Fruit fly (Drosophila melanogaster) whole organism, embryonic: ENCODE results near the gene CG13928.

ENCODE experiments used
- CG10462 ChIP-seq: fragments of 200-800 bp; sonication (Bioruptor generic); optimal IDR thresholded peaks from 2 replicates; lab custom pipeline; 2016; ENCODE audit warnings: missing biosample characterization, missing genetic modification characterization
- CG10565 ChIP-seq: fragments of 200-800 bp; sonication (Bioruptor generic); optimal IDR thresholded peaks from 3 replicates; lab custom pipeline; 2016; ENCODE audit warnings: missing biosample characterization, mild to moderate bottlenecking, missing genetic modification characterization
- CG12391 ChIP-seq: fragments of 200-800 bp; sonication (Bioruptor generic); optimal IDR thresholded peaks from 3 replicates; lab custom pipeline; 2018; ENCODE audit warnings: missing biosample characterization, mild to moderate bottlenecking, missing genetic modification characterization, moderate library complexity
- CG16863 ChIP-seq: fragments of 200-800 bp; sonication (Bioruptor generic); optimal IDR thresholded peaks from 3 replicates; lab custom pipeline; 2016; ENCODE audit warnings: missing biosample characterization, missing genetic modification characterization
- CG18476 ChIP-seq: fragments of 200-800 bp; sonication (Bioruptor generic); optimal IDR thresholded peaks from 2 replicates; lab custom pipeline; 2016; ENCODE audit warnings: missing biosample characterization, mild to moderate bottlenecking, missing genetic modification characterization
- CG18764 ChIP-seq: fragments of 200-800 bp; sonication (Bioruptor generic); optimal IDR thresholded peaks from 3 replicates; lab custom pipeline; 2016; ENCODE audit warnings: missing biosample characterization, missing genetic modification characterization
- CG32767 ChIP-seq: fragments of 200-800 bp; sonication (Bioruptor generic); IDR thresholded peaks from 2 replicates; pipeline ENCODE4 v1.3.6; 2022; ENCODE audit warnings: missing biosample characterization, missing genetic modification characterization
- CG33213 ChIP-seq: fragments of 200-800 bp; sonication (Bioruptor generic); optimal IDR thresholded peaks from 3 replicates; lab custom pipeline; 2016; ENCODE audit warnings: missing biosample characterization, missing genetic modification characterization
- CG43689 ChIP-seq: fragments of 200-800 bp; sonication (Bioruptor generic); IDR thresholded peaks from 2 replicates; pipeline ENCODE4 v1.3.6; 2022; ENCODE audit warnings: missing biosample characterization, missing genetic modification characterization
- CG4707 ChIP-seq: fragments of 200-800 bp; sonication (Bioruptor generic); optimal IDR thresholded peaks from 2 replicates; lab custom pipeline; 2018; ENCODE audit warnings: missing biosample characterization, mild to moderate bottlenecking, missing genetic modification characterization, moderate library complexity
- CG8089 ChIP-seq: fragments of 200-800 bp; sonication (Bioruptor generic); optimal IDR thresholded peaks from 3 replicates; lab custom pipeline; 2016; ENCODE audit warnings: missing biosample characterization, missing genetic modification characterization
- CG8290 ChIP-seq, 3 experiments: fragments of 200-800 bp; sonication (Bioruptor generic); optimal IDR thresholded peaks; 2 replicates each; lab custom pipeline; 2016 to 2019; ENCODE audit warnings: missing biosample characterization in 3 of 3, missing genetic modification characterization in 3 of 3, mild to moderate bottlenecking in 2 of 3, moderate library complexity in 1 of 3
- CG8765 ChIP-seq: fragments of 200-800 bp; sonication (Bioruptor generic); IDR thresholded peaks from 2 replicates; pipeline ENCODE4 v1.3.6; 2022; ENCODE audit warnings: missing biosample characterization, missing genetic modification characterization
- CG9797 ChIP-seq: fragments of 200-800 bp; sonication (Bioruptor generic); optimal IDR thresholded peaks from 3 replicates; lab custom pipeline; 2018; ENCODE audit warnings: missing biosample characterization, mild to moderate bottlenecking, missing genetic modification characterization
- Doc3 ChIP-seq: fragments of 200-800 bp; sonication (Bioruptor generic); IDR thresholded peaks from 3 replicates; pipeline ENCODE4 v1.3.6; 2022; ENCODE audit warnings: missing biosample characterization, missing genetic modification characterization; ENCODE audit not compliant: partially characterized antibody
- Fer1 ChIP-seq: fragments of 200-800 bp; sonication (Bioruptor generic); optimal IDR thresholded peaks from 2 replicates; lab custom pipeline; 2017; ENCODE audit warnings: missing biosample characterization, mild to moderate bottlenecking, missing genetic modification characterization
- HmgD ChIP-seq: fragments of 200-800 bp; sonication (Bioruptor generic); optimal IDR thresholded peaks from 3 replicates; lab custom pipeline; 2016; ENCODE audit warnings: missing biosample characterization, missing genetic modification characterization
- Jarid2 ChIP-seq: fragments of 200-800 bp; sonication (Bioruptor generic); optimal IDR thresholded peaks from 3 replicates; lab custom pipeline; 2017; ENCODE audit warnings: mild to moderate bottlenecking, missing biosample characterization, missing genetic modification reagents, missing genetic modification characterization
- MTF-1 ChIP-seq: fragments of 200-800 bp; sonication (Bioruptor generic); optimal IDR thresholded peaks from 2 replicates; lab custom pipeline; 2018; ENCODE audit warnings: missing biosample characterization, mild to moderate bottlenecking, missing genetic modification characterization, borderline replicate concordance
- Max ChIP-seq: fragments of 200-800 bp; sonication (Bioruptor generic); optimal IDR thresholded peaks from 2 replicates; lab custom pipeline; 2016; ENCODE audit warnings: missing biosample characterization, mild to moderate bottlenecking, missing genetic modification characterization
- Myb ChIP-seq: fragments of 200-800 bp; sonication (Bioruptor generic); optimal IDR thresholded peaks from 2 replicates; lab custom pipeline; 2016; ENCODE audit warnings: missing biosample characterization, missing genetic modification characterization
- Nf-YC ChIP-seq: fragments of 200-800 bp; optimal IDR thresholded peaks from 3 replicates; lab custom pipeline; 2019; ENCODE audit warnings: missing biosample characterization, mild to moderate bottlenecking, missing genetic modification characterization, moderate library complexity
- Spps ChIP-seq: fragments of 200-800 bp; sonication (Bioruptor generic); optimal IDR thresholded peaks from 2 replicates; lab custom pipeline; 2018; ENCODE audit warnings: missing biosample characterization, mild to moderate bottlenecking, missing genetic modification characterization
- Sry-δ ChIP-seq: fragments of 200-800 bp; sonication (Bioruptor generic); optimal IDR thresholded peaks from 2 replicates; lab custom pipeline; 2016; ENCODE audit warnings: missing biosample characterization, missing genetic modification characterization
- TFAM ChIP-seq: fragments of 200-800 bp; sonication (Bioruptor generic); optimal IDR thresholded peaks from 2 replicates; lab custom pipeline; 2017; ENCODE audit warnings: missing biosample characterization, missing genetic modification characterization, inconsistent platforms
- Taf1 ChIP-seq: fragments of 200-800 bp; sonication (Bioruptor generic); IDR thresholded peaks from 2 replicates; pipeline ENCODE4 v1.3.6; 2022; ENCODE audit warnings: missing biosample characterization, missing genetic modification characterization
- Xrp1 ChIP-seq: fragments of 200-800 bp; sonication (Bioruptor generic); IDR thresholded peaks from 2 replicates; pipeline ENCODE4 v1.3.6; 2022; ENCODE audit warnings: missing biosample characterization, missing genetic modification characterization
- al ChIP-seq: fragments of 200-800 bp; sonication (Bioruptor generic); IDR thresholded peaks from 2 replicates; pipeline ENCODE4 v1.3.6; 2022; ENCODE audit warnings: missing biosample characterization, missing genetic modification characterization
- cato ChIP-seq: fragments of 200-800 bp; sonication (Bioruptor generic); optimal IDR thresholded peaks from 2 replicates; lab custom pipeline; 2016; ENCODE audit warnings: missing biosample characterization, missing genetic modification characterization, borderline replicate concordance
- cwo ChIP-seq: fragments of 200-800 bp; sonication (Bioruptor generic); optimal IDR thresholded peaks from 3 replicates; lab custom pipeline; 2017; ENCODE audit warnings: missing biosample characterization, missing genetic modification characterization, mild to moderate bottlenecking, moderate library complexity, missing genetic modification reagents
- dm ChIP-seq: fragments of 200-800 bp; sonication (Bioruptor generic); optimal IDR thresholded peaks from 3 replicates; lab custom pipeline; 2016; ENCODE audit warnings: missing biosample characterization, missing genetic modification characterization
- dysf ChIP-seq: fragments of 200-800 bp; sonication (Bioruptor generic); IDR thresholded peaks from 3 replicates; pipeline ENCODE4 v1.3.6; 2022; ENCODE audit warnings: missing biosample characterization, missing genetic modification characterization
- ems ChIP-seq: fragments of 200-800 bp; sonication (Bioruptor generic); optimal IDR thresholded peaks from 3 replicates; lab custom pipeline; 2016; ENCODE audit warnings: missing biosample characterization, missing genetic modification characterization
- ewg ChIP-seq: fragments of 200-800 bp; sonication (Bioruptor generic); optimal IDR thresholded peaks from 3 replicates; lab custom pipeline; 2017; ENCODE audit warnings: mild to moderate bottlenecking, missing biosample characterization, missing genetic modification reagents, missing genetic modification characterization
- fd3F ChIP-seq: fragments of 200-800 bp; sonication (Bioruptor generic); optimal IDR thresholded peaks from 2 replicates; lab custom pipeline; 2018; ENCODE audit warnings: missing biosample characterization, mild to moderate bottlenecking, missing genetic modification characterization, moderate library complexity
- gem ChIP-seq: fragments of 200-800 bp; sonication (Bioruptor generic); optimal IDR thresholded peaks from 2 replicates; lab custom pipeline; 2019; ENCODE audit warnings: missing biosample characterization, mild to moderate bottlenecking, missing genetic modification characterization, moderate library complexity
- gt ChIP-seq: fragments of 200-800 bp; sonication (Bioruptor generic); IDR thresholded peaks from 2 replicates; pipeline ENCODE4 v1.3.6; 2022; ENCODE audit warnings: missing biosample characterization, missing genetic modification characterization
- inv ChIP-seq: fragments of 200-800 bp; sonication (Bioruptor generic); IDR thresholded peaks from 2 replicates; pipeline ENCODE4 v1.3.6; 2022; ENCODE audit warnings: missing biosample characterization, missing genetic modification characterization; ENCODE audit not compliant: partially characterized antibody
- jumu ChIP-seq: fragments of 200-800 bp; sonication (Bioruptor generic); optimal IDR thresholded peaks from 3 replicates; lab custom pipeline; 2016; ENCODE audit warnings: missing biosample characterization, missing genetic modification characterization
- ken ChIP-seq: fragments of 200-800 bp; sonication (Bioruptor generic); IDR thresholded peaks from 3 replicates; pipeline ENCODE4 v1.3.6; 2022; ENCODE audit warnings: missing biosample characterization, missing genetic modification characterization
- nmo ChIP-seq: fragments of 200-800 bp; sonication (Bioruptor generic); optimal IDR thresholded peaks from 2 replicates; lab custom pipeline; 2018; ENCODE audit warnings: missing biosample characterization, mild to moderate bottlenecking, missing genetic modification characterization, moderate library complexity
- otp ChIP-seq: fragments of 200-800 bp; sonication (Bioruptor generic); IDR thresholded peaks from 3 replicates; pipeline ENCODE4, ENCODE4 v1.3.6; 2022; ENCODE audit warnings: missing biosample characterization, missing genetic modification characterization
- pho ChIP-seq: fragments of 200-800 bp; sonication (Bioruptor generic); optimal IDR thresholded peaks from 2 replicates; lab custom pipeline; 2016; ENCODE audit warnings: missing biosample characterization, missing genetic modification characterization
- rib ChIP-seq: fragments of 200-800 bp; sonication (Bioruptor generic); IDR thresholded peaks from 2 replicates; pipeline ENCODE4 v1.3.6; 2022; ENCODE audit warnings: missing biosample characterization, missing genetic modification characterization
- sens-2 ChIP-seq: fragments of 200-800 bp; sonication (Bioruptor generic); IDR thresholded peaks from 2 replicates; pipeline ENCODE4 v1.3.6; 2022; ENCODE audit warnings: missing biosample characterization, missing genetic modification characterization
- sisA ChIP-seq: fragments of 200-800 bp; sonication (Bioruptor generic); IDR thresholded peaks from 2 replicates; pipeline ENCODE4 v1.3.6; 2022; ENCODE audit warnings: missing biosample characterization, missing genetic modification characterization
- ssp ChIP-seq: fragments of 200-800 bp; sonication (Bioruptor generic); IDR thresholded peaks from 2 replicates; pipeline ENCODE4 v1.3.6; 2022; ENCODE audit warnings: missing biosample characterization, missing genetic modification characterization
- tin ChIP-seq: fragments of 200-800 bp; sonication (Bioruptor generic); optimal IDR thresholded peaks from 3 replicates; lab custom pipeline; 2016; ENCODE audit warnings: missing biosample characterization, missing genetic modification characterization
- tup ChIP-seq: fragments of 200-800 bp; sonication (Bioruptor generic); optimal IDR thresholded peaks from 2 replicates; lab custom pipeline; 2016; ENCODE audit warnings: missing biosample characterization, mild to moderate bottlenecking, missing genetic modification characterization, moderate library complexity
- vvl ChIP-seq: fragments of 200-800 bp; sonication (Bioruptor generic); IDR thresholded peaks from 2 replicates; pipeline ENCODE4 v1.3.6; 2022; ENCODE audit warnings: missing biosample characterization, missing genetic modification characterization
- zfh2 ChIP-seq: fragments of 200-800 bp; sonication (Bioruptor generic); optimal IDR thresholded peaks from 2 replicates; lab custom pipeline; 2016; ENCODE audit warnings: missing biosample characterization, missing genetic modification characterization

CG13928 gene

DNA sequence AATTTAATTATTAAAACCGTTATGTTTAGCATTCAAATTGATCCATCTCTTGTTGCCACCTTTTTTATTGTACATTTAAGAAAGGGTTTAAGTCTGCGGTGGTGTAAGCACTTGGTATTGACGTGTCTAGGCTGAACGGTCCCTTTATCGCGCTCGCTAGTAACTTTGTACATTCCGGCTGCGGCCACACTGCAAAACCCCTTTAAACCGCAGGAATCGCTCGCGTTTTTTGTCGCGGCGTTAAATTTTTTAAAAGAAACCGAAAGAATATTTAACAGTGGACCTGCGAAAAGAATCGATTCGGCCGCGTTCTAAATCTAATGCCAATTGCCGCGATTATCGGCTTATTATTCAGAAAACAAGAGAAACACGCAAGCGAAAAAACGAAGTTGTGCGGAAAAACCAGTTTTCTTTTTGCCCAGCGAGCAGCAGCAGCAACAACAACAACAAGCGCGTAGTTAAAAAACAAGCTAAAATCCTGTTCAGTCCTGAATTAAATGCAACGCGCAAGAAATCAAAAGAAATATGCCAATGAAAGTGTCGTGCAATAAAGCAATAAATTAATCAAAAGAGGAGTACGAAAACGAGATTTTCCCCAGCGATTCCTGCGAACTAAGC is 51.6 kb downstream of the CG13928 start, which contains the start of gene CG13917 (continued):
- TF ChIP-seq TFAM (no peak), pho (GFP tag; lab: Kevin White, UChicago) (no peak), HmgD (GFP tag; lab: Kevin White, UChicago) (no peak), CG43689 (GFP tag; lab: Robert Waterston, UW) (no peak), CG16863 (no peak), sisA (GFP tag; lab: Robert Waterston, UW) (no peak), gt (GFP tag; lab: Robert Waterston, UW) (no peak), CG4707 (no peak), Fer1 (peak; percentile 30), tup (GFP tag; lab: Kevin White, UChicago) (no peak), Jarid2 (GFP tag; lab: Kevin White, UChicago) (peak; percentile 52), Myb (peak; percentile 97), cwo (GFP tag; lab: Kevin White, UChicago) (no peak), vvl (GFP tag; lab: Robert Waterston, UW) (peak; percentile 76), al (GFP tag; lab: Robert Waterston, UW) (no peak), CG8765 (GFP tag; lab: Robert Waterston, UW) (no peak), Doc3 (GFP tag; lab: Robert Waterston, UW) (no peak), Nf-YC (tag; lab: Kevin White, UChicago) (peak; percentile 24), CG10565 (GFP tag; lab: Kevin White, UChicago) (no peak), jumu (GFP tag; lab: Kevin White, UChicago) (no peak), ems (GFP tag; lab: Kevin White, UChicago) (peak; percentile 17), sens-2 (GFP tag; lab: Robert Waterston, UW) (no peak), MTF-1 (no peak), CG10462 (GFP tag; lab: Kevin White, UChicago) (no peak), ewg (GFP tag; lab: Kevin White, UChicago) (no peak), zfh2 (GFP tag; lab: Kevin White, UChicago) (no peak), Taf1 (no peak), CG8290 (GFP tag; optimal IDR thresholded peaks at IDR 0.05; lab: Kevin White, UChicago) (peak; percentile 12), CG8290 (tag; optimal IDR thresholded peaks at IDR 0.05; lab: Kevin White, UChicago) (peak in 1 of 2 experiments; percentile 14), dysf (no peak), Spps (tag; lab: Kevin White, UChicago) (no peak), ken (GFP tag; lab: Robert Waterston, UW) (no peak), rib (GFP tag; lab: Robert Waterston, UW) (no peak), inv (no peak; the same call in 1 of the 2 replicates), Max (GFP tag; lab: Kevin White, UChicago) (no peak), gem (tag; lab: Kevin White, UChicago) (peak; percentile 33), CG18764 (GFP tag; lab: Kevin White, UChicago) (no peak), CG12391 (peak; percentile 26), otp (GFP tag; lab: Robert Waterston, UW) (no peak), fd3F (GFP tag; lab: Kevin White, UChicago) (no peak), ssp (GFP tag; lab: Robert Waterston, UW) (no peak), cato (GFP tag; lab: Kevin White, UChicago) (no peak), CG9797 (GFP tag; lab: Kevin White, UChicago) (peak; percentile 98), tin (GFP tag; lab: Kevin White, UChicago) (no peak), Xrp1 (GFP tag; lab: Robert Waterston, UW) (no peak), nmo (GFP tag; lab: Kevin White, UChicago) (peak; percentile 18), CG33213 (GFP tag; lab: Kevin White, UChicago) (peak; percentile 76), CG8089 (no peak), dm (no peak), CG18476 (no peak), CG32767 (GFP tag; lab: Robert Waterston, UW) (no peak), Sry-δ (GFP tag; lab: Kevin White, UChicago) (peak; percentile 48)
